Worm (Caenorhabditis elegans): ENCODE data around the gene hpr-17.

DNA sequence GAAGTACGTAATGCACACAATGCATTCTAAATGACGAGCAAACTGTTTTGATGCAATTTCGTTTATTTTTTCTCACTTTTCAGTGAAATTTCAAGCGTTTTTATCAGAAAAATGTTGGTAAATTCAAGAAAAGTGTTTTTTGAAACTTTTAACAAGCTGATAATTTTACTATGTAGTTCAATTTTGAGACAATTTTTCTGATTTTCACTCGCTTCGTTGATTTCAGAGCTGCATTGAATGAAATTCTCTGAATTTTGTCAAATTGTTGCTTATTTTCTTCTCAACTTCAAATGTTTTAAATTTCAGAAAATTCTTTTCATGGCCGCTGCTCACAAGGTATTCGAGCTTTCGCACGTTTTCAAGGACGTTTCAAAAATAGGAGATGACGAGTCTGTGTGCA, 34.1 kb downstream of the hpr-17 start, which contains the start of gene bath-45:
- TF ChIP-seq nhr-28 (tag; optimal IDR thresholded peaks at IDR 0.05) (no peak), nhr-12 (tag; optimal IDR thresholded peaks at IDR 0.05) (no peak), nhr-77 (tag; optimal IDR thresholded peaks at IDR 0.05) (no peak), pha-4 (tag; optimal IDR thresholded peaks at IDR 0.05) (no peak), snpc-4 (tag; optimal IDR thresholded peaks at IDR 0.05) (no peak), pqm-1 (tag; optimal IDR thresholded peaks at IDR 0.05) (no peak), lin-39 (tag; optimal IDR thresholded peaks at IDR 0.05) (no peak), nhr-237 (tag; optimal IDR thresholded peaks at IDR 0.05) (no peak), ZK546.5 (tag; optimal IDR thresholded peaks at IDR 0.05) (no peak), fkh-2 (tag; optimal IDR thresholded peaks at IDR 0.05) (no peak)
